Worm (Caenorhabditis elegans) whole organism, young adult: Measurements from ENCODE around the gene AC3.12.

Experiments used
- B0035.1 ChIP-seq: sonication (generic microtip); optimal IDR thresholded peaks from 2 replicates; lab custom pipeline; 2016; ENCODE audit warnings: missing genetic modification characterization, mild to moderate bottlenecking, missing compliant biosample characterization, missing genotype, missing genetic modification reagents
- C17E4.6 ChIP-seq: fragments of 200-800 bp; sonication (Bioruptor generic); IDR thresholded peaks from 2 replicates; pipeline ENCODE4 v1.3.6; 2022; ENCODE audit warnings: missing genetic modification reagents, missing genetic modification characterization, missing compliant biosample characterization
- F10E7.11 ChIP-seq: sonication (generic microtip); optimal IDR thresholded peaks from 2 replicates; lab custom pipeline; 2017; ENCODE audit warnings: mild to moderate bottlenecking, missing genetic modification characterization, moderate library complexity, missing compliant biosample characterization
- K12H6.12 ChIP-seq: fragments of 200-800 bp; sonication (Bioruptor generic); optimal IDR thresholded peaks from 2 replicates; lab custom pipeline; 2018; ENCODE audit warnings: mild to moderate bottlenecking, missing genetic modification characterization, missing compliant biosample characterization
- Y56A3A.18 ChIP-seq: fragments of 200-800 bp; sonication (Bioruptor generic); IDR thresholded peaks from 2 replicates; pipeline ENCODE4 v1.3.6; 2022; ENCODE audit warnings: missing genetic modification reagents, missing genetic modification characterization, missing compliant biosample characterization
- akir-1 ChIP-seq: fragments of 200-800 bp; sonication (Bioruptor generic); optimal IDR thresholded peaks from 2 replicates; lab custom pipeline; 2018; ENCODE audit warnings: mild to moderate bottlenecking, missing genetic modification characterization, moderate library complexity, missing compliant biosample characterization
- aptf-2 ChIP-seq: fragments of 200-800 bp; sonication (Bioruptor generic); conservative IDR thresholded peaks from 2 replicates; pipeline ENCODE4 v1.3.6; 2022; ENCODE audit warnings: missing genetic modification reagents, missing genetic modification characterization, missing compliant biosample characterization
- atf-7 ChIP-seq: sonication (generic microtip); optimal IDR thresholded peaks from 2 replicates; lab custom pipeline; 2017; ENCODE audit warnings: mild to moderate bottlenecking, missing genetic modification characterization, missing compliant biosample characterization
- die-1 ChIP-seq: sonication (generic microtip); optimal IDR thresholded peaks from 2 replicates; lab custom pipeline; 2016; ENCODE audit warnings: missing genotype, mild to moderate bottlenecking, missing genetic modification characterization, missing compliant biosample characterization
- dox-1 ChIP-seq: fragments of 200-800 bp; sonication (Bioruptor generic); IDR thresholded peaks from 2 replicates; pipeline ENCODE4 v1.3.6; 2022; ENCODE audit warnings: missing genetic modification reagents, missing genetic modification characterization, missing compliant biosample characterization
- him-1 ChIP-seq: sonication (generic microtip); optimal IDR thresholded peaks from 2 replicates; lab custom pipeline; 2016; ENCODE audit warnings: missing genotype, missing genetic modification reagents, missing genetic modification characterization, missing compliant biosample characterization
- hmg-1.2 ChIP-seq: fragments of 200-800 bp; sonication (Bioruptor generic); IDR thresholded peaks from 2 replicates; pipeline ENCODE4 v1.3.6; 2022; ENCODE audit warnings: missing genetic modification reagents, missing genetic modification characterization, missing compliant biosample characterization
- hmg-20 ChIP-seq: fragments of 200-800 bp; sonication (Bioruptor generic); IDR thresholded peaks from 2 replicates; pipeline ENCODE4 v1.3.6; 2022; ENCODE audit warnings: missing genetic modification reagents, missing genetic modification characterization, missing compliant biosample characterization
- hrde-1 ChIP-seq: sonication (generic microtip); optimal IDR thresholded peaks from 2 replicates; lab custom pipeline; 2016; ENCODE audit warnings: missing genetic modification characterization, mild to moderate bottlenecking, missing compliant biosample characterization, moderate library complexity, missing genotype, missing genetic modification reagents, borderline replicate concordance
- lag-1 ChIP-seq: fragments of 200-800 bp; sonication (Bioruptor generic); IDR thresholded peaks from 2 replicates; pipeline ENCODE4 v1.3.6; 2022; ENCODE audit warnings: missing genetic modification reagents, missing genetic modification characterization, missing compliant biosample characterization
- let-526 ChIP-seq: fragments of 200-800 bp; sonication (Bioruptor generic); IDR thresholded peaks from 2 replicates; pipeline ENCODE4 v1.3.6; 2022; ENCODE audit warnings: missing genetic modification reagents, missing genetic modification characterization, missing compliant biosample characterization
- lin-40 ChIP-seq: sonication (generic microtip); optimal IDR thresholded peaks from 2 replicates; lab custom pipeline; 2016; ENCODE audit warnings: missing genetic modification characterization, mild to moderate bottlenecking, missing compliant biosample characterization, missing genotype, missing genetic modification reagents
- lir-1 ChIP-seq: fragments of 200-800 bp; sonication (Bioruptor generic); conservative IDR thresholded peaks from 2 replicates; pipeline ENCODE4 v1.3.6; 2022; ENCODE audit warnings: missing genetic modification reagents, missing genetic modification characterization, missing compliant biosample characterization
- madf-10 ChIP-seq: sonication (generic microtip); optimal IDR thresholded peaks from 2 replicates; lab custom pipeline; 2016; ENCODE audit warnings: mild to moderate bottlenecking, missing genetic modification characterization, missing compliant biosample characterization
- madf-3 ChIP-seq: fragments of 200-800 bp; sonication (Bioruptor generic); IDR thresholded peaks from 2 replicates; pipeline ENCODE4 v1.3.6; 2022; ENCODE audit warnings: missing genetic modification reagents, missing genetic modification characterization, missing compliant biosample characterization
- mel-28 ChIP-seq: sonication (generic microtip); optimal IDR thresholded peaks from 2 replicates; lab custom pipeline; 2016; ENCODE audit warnings: borderline replicate concordance, mild to moderate bottlenecking, missing genetic modification characterization, missing compliant biosample characterization
- nfya-1 ChIP-seq: sonication (generic microtip); optimal IDR thresholded peaks from 2 replicates; lab custom pipeline; 2017; ENCODE audit warnings: antibody characterized with exemption, missing compliant biosample characterization, missing genetic modification characterization, borderline replicate concordance; ENCODE audit not compliant: insufficient read depth
- rec-8 ChIP-seq, 2 experiments: sonication (generic microtip); optimal IDR thresholded peaks; 2 replicates each; lab custom pipeline; 2016; ENCODE audit warnings: mild to moderate bottlenecking in 2 of 2, missing genetic modification characterization in 2 of 2, missing genetic modification reagents in 2 of 2, missing genotype in 2 of 2, missing biosample characterization in 1 of 2, missing compliant biosample characterization in 1 of 2, moderate library complexity in 1 of 2
- sptf-2 ChIP-seq: fragments of 200-800 bp; sonication (Bioruptor generic); optimal IDR thresholded peaks from 2 replicates; lab custom pipeline; 2018; ENCODE audit warnings: mild to moderate bottlenecking, missing genetic modification characterization, missing compliant biosample characterization
- tlf-1 ChIP-seq: fragments of 200-800 bp; sonication (Bioruptor generic); optimal IDR thresholded peaks from 2 replicates; lab custom pipeline; 2018; ENCODE audit warnings: mild to moderate bottlenecking, missing genetic modification characterization, missing compliant biosample characterization
- unc-130 ChIP-seq: sonication (generic microtip); optimal IDR thresholded peaks from 2 replicates; lab custom pipeline; 2016; ENCODE audit warnings: missing genetic modification reagents, missing genetic modification characterization, missing compliant biosample characterization
- xnd-1 ChIP-seq: sonication (generic microtip); optimal IDR thresholded peaks from 2 replicates; lab custom pipeline; 2016; ENCODE audit warnings: missing genotype, missing genetic modification reagents, missing genetic modification characterization, missing compliant biosample characterization
- ztf-25 ChIP-seq: fragments of 200-800 bp; sonication (Bioruptor generic); IDR thresholded peaks from 2 replicates; pipeline ENCODE4 v1.3.6; 2022; ENCODE audit warnings: missing genetic modification reagents, missing genetic modification characterization, missing compliant biosample characterization

The AC3.12 gene

DNA sequence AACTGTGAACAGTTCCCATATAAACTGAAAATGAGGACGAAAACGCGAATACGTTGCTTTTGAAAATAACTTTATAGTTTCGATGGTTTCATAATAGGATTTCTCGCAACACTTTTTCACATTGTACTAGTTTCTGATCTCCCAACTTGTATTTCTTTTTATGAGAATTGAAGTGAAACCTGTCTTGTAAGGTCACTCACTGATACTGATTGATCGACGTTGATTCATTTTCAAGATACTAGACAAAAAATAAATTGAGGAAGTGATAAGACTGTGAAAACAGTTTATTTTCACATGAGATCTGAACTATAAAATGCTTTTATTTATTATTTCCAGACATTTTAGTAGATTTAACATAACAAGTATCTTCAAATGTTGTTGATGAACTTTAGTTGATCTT is 8.2 kb upstream of the AC3.12 start:
- TF ChIP-seq K12H6.12 (tag; lab: Kevin White, UChicago) (no peak), ztf-25 (GFP tag; lab: Robert Waterston, UW) (no peak), rec-8 (tag; optimal IDR thresholded peaks at IDR 0.05; lab: Kevin White, UChicago) (no peak), lag-1 (GFP tag; lab: Robert Waterston, UW) (no peak), nfya-1 (tag; lab: Kevin White, UChicago) (no peak), C17E4.6 (GFP tag; lab: Robert Waterston, UW) (no peak), lir-1 (no peak), hmg-1.2 (GFP tag; lab: Robert Waterston, UW) (no peak), B0035.1 (tag; lab: Kevin White, UChicago) (no peak), akir-1 (no peak), hmg-20 (no peak), mel-28 (tag; lab: Kevin White, UChicago) (no peak), hrde-1 (tag; lab: Kevin White, UChicago) (no peak)

DNA sequence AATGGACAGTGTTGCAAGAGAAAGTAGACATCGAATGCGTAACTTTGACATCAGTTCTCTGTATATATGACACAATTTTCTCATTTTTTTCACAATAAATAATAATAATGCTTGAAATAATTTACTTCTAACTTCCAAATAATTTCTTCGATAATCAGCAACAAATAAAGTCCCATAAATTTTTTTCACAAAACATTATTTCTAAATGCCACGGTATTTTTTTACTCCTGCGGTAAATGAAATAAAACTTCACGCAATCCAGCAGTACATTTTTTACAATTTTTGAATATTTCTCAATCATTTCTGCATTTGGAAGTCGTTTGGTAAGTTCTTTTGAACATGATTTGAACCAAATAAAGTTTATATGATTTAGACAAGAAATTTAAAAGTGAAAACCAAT is 4.8 kb upstream of the AC3.12 start, which contains the start of gene spe-10:
Gene spe-10, plus strand, starts transcription at position 301 of the 400 bp plus-strand sequence.
- no peak for TF ChIP-seq Y56A3A.18 (GFP tag; lab: Robert Waterston, UW)
- TF ChIP-seq die-1 (tag; lab: Kevin White, UChicago): no peak
- no peak for TF ChIP-seq unc-130 (GFP tag; lab: Kevin White, UChicago)
- no peak for TF ChIP-seq atf-7 (tag; lab: Kevin White, UChicago)

DNA sequence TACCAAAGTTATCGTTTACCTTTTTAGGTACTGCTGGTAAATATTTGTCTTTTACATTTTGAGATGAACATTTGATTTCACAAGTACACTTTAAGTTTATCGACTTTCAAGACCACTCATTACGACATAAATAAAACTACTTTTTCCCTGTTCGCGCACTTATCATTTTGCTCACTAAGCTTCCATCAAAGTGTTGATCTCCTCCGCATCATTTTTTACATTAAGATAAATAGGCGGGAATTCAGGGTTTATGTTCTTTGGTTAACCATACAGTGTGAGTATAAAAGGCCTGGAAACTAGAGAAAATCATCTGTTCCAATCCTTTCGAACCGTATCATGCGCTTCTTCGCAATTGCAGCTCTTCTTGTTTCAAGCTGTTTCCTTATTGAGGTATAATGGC is 2.9 kb upstream of the AC3.12 start, which contains the start of gene pqn-2:
Gene pqn-2, plus strand, starts transcription at position 301 of the 400 bp plus-strand sequence.
- TF ChIP-seq madf-3 (GFP tag; lab: Robert Waterston, UW) (no peak), tlf-1 (GFP tag; lab: Kevin White, UChicago) (no peak)

DNA sequence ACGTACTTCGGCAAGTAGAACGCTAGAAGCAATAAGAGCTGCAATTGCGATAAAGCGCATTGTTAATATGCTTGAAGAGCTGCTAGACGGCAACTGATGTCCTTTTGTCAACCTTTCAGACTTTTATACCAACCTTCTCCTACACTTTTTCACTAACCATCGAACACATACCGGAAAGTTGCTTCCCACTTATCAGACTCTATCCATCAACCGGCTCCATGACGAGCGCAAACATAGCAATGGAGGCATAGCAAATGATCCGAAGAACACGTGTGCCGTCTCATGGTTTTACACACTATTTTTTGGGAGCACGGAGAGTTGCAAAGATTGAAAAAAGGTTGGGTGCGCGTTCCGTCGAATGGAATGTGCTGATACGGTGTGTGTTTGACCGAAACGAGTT is 2.5 kb upstream of the AC3.12 start, which contains the start of gene abu-1:
Gene abu-1, minus strand, starts transcription at position 101 of the 400 bp plus-strand sequence.
- TF ChIP-seq tlf-1 (GFP tag; lab: Kevin White, UChicago): no peak
- TF ChIP-seq aptf-2 (GFP tag; lab: Robert Waterston, UW): no peak
- TF ChIP-seq, all 124 proteins: peak for 0

DNA sequence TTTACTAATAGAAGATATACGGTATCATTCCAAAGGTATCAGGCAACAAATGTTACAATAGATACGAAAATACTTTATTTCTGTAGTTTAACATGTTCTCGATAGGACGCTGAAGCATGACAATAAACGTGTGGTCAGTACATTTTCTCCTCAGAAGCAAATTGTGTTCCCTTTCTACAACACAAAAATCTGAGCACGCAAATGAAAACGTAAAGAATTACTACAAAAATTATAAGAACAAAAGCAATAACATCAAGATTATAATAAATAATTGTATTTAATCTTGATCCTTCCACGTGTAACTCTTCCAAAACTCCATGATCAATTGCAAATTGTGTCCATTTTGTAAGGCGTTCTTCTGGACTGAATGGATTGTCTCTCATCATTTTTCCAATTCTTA is 568 bp upstream of the AC3.12 start:
- TF ChIP-seq dox-1 (GFP tag; lab: Robert Waterston, UW) (no peak), sptf-2 (GFP tag; lab: Kevin White, UChicago) (no peak), hmg-1.2 (GFP tag; lab: Robert Waterston, UW) (no peak), him-1 (tag; lab: Kevin White, UChicago) (no peak), madf-10 (no peak), xnd-1 (tag; lab: Kevin White, UChicago) (no peak), F10E7.11 (tag; lab: Kevin White, UChicago) (no peak), lin-40 (tag; lab: Kevin White, UChicago) (no peak)

DNA sequence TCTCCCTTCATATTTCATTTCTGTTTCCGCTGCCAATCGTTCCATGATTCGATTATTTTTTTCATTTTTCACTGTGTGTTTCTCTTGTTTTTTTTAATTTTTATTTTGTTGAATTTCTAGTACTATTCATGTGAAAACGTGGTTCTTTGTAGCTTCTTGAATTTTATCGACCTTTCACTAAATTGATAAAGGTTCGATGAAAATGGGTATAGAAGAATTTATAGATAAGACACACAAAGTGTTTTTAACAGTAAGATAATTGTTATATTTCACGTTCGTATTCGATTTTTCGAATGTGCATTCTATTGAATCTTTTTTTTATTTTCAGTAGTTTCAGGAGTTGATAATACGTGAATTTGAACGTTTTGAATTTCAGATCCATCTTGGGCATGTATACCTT is 7.2 kb downstream of the AC3.12 start, which contains the start of gene ugt-49:
Gene ugt-49, plus strand, starts transcription at position 371 of the 400 bp plus-strand sequence.
- TF ChIP-seq let-526 (GFP tag; lab: Robert Waterston, UW): no peak
